Fruit fly (Drosophila melanogaster): ENCODE results near the gene CG17806.

CG17806 gene

dm6 chr3R:17798211-17798737 lies 4.8 kb downstream of the CG17806 start, which contains the start of gene CG7379 (continued):
- peak; percentile 51 for TF ChIP-seq CG1603 (tag; optimal IDR thresholded peaks at IDR 0.05)
- peak; percentile 64; the same call in 1 of the 3 replicates for TF ChIP-seq C15 (GFP tag; IDR thresholded peaks at IDR 0.05)
- TF ChIP-seq CG12219 (GFP tag; optimal IDR thresholded peaks at IDR 0.05) = peak; percentile 3
- peak; percentile 52 for TF ChIP-seq Deaf1 (tag; optimal IDR thresholded peaks at IDR 0.05)
- TF ChIP-seq Oli (tag; optimal IDR thresholded peaks at IDR 0.05) = peak; percentile 65
- TF ChIP-seq CG34376 (GFP tag; optimal IDR thresholded peaks at IDR 0.05) = peak; percentile 85
- peak; percentile 36; the same call in 1 of the 3 replicates for TF ChIP-seq CG14050 (GFP tag; IDR thresholded peaks at IDR 0.05)
- peak; percentile 71; the same call in 1 of the 3 replicates for TF ChIP-seq CG6175 (GFP tag; IDR thresholded peaks at IDR 0.05)
- no peak for TF ChIP-seq peb (GFP tag; IDR thresholded peaks at IDR 0.05)
- TF ChIP-seq CG7357 (GFP tag; IDR thresholded peaks at IDR 0.05) = 0 out of 3 replicates have a peak, but pooled peaks have one; percentile 33
- peak; percentile 69 for TF ChIP-seq Elba2 (GFP tag; optimal IDR thresholded peaks at IDR 0.05)
- TF ChIP-seq CG13287 (GFP tag; IDR thresholded peaks at IDR 0.05; ENCODE audit: partially characterized antibody) = no peak; the same call in 1 of the 2 replicates
- TF ChIP-seq gsb (GFP tag; IDR thresholded peaks at IDR 0.05) = peak; percentile 60; the same call in 1 of the 2 replicates
- peak; percentile 95 for TF ChIP-seq CG3847 (GFP tag; IDR thresholded peaks at IDR 0.05)
- TF ChIP-seq exex (tag; optimal IDR thresholded peaks at IDR 0.05) = peak; percentile 62
- peak; percentile 68 for TF ChIP-seq Side (GFP tag; optimal IDR thresholded peaks at IDR 0.05)
- peak; percentile 83 for TF ChIP-seq CG17385 (GFP tag; optimal IDR thresholded peaks at IDR 0.05)
- TF ChIP-seq Hsf (GFP tag; optimal IDR thresholded peaks at IDR 0.05) = peak; percentile 88
- TF ChIP-seq bab2 (GFP tag; optimal IDR thresholded peaks at IDR 0.05) = peak; percentile 88
- no peak for TF ChIP-seq br (optimal IDR thresholded peaks at IDR 0.05)
- peak; percentile 95 for TF ChIP-seq cg (GFP tag; optimal IDR thresholded peaks at IDR 0.05)
- peak in 1 of 2 experiments; percentile 73 for TF ChIP-seq insv (GFP tag; optimal IDR thresholded peaks at IDR 0.05)
- TF ChIP-seq oc (tag; optimal IDR thresholded peaks at IDR 0.05) = no peak
- peak; percentile 89 for TF ChIP-seq mam (GFP tag; optimal IDR thresholded peaks at IDR 0.05)
- peak; percentile 73 to 75 for TF ChIP-seq chif (GFP tag; optimal IDR thresholded peaks at IDR 0.05)
- no peak for TF ChIP-seq vnd (GFP tag; IDR thresholded peaks at IDR 0.05; ENCODE audit: partially characterized antibody)
- peak; percentile 63 for TF ChIP-seq CG13424 (tag; optimal IDR thresholded peaks at IDR 0.05)
- peak; percentile 79 for TF ChIP-seq kni (GFP tag; optimal IDR thresholded peaks at IDR 0.05)
- peak; percentile 93 for TF ChIP-seq NFAT (GFP tag; IDR thresholded peaks at IDR 0.05)
- TF ChIP-seq al (GFP tag; IDR thresholded peaks at IDR 0.05) = peak; percentile 71
- TF ChIP-seq CG4617 (GFP tag; optimal IDR thresholded peaks at IDR 0.05; ENCODE audit: borderline replicate concordance) = peak; percentile 84
- peak; percentile 80 for TF ChIP-seq ssp (GFP tag; IDR thresholded peaks at IDR 0.05)
- no peak for TF ChIP-seq TFAM (GFP tag; optimal IDR thresholded peaks at IDR 0.05)
- peak; percentile 94 for TF ChIP-seq ken (GFP tag; IDR thresholded peaks at IDR 0.05)
- TF ChIP-seq zf30C (GFP tag; optimal IDR thresholded peaks at IDR 0.05) = peak; percentile 24

- TF ChIP-seq Elba2 (GFP tag; optimal IDR thresholded peaks at IDR 0.05) (peak; percentile 63), CG2202 (tag; optimal IDR thresholded peaks at IDR 0.05) (no peak), lov (optimal IDR thresholded peaks at IDR 0.05) (no peak), lov (GFP tag; IDR thresholded peaks at IDR 0.05) (no peak), insv (GFP tag; optimal IDR thresholded peaks at IDR 0.05) (peak in 1 of 2 experiments; percentile 89), Jarid2 (GFP tag; optimal IDR thresholded peaks at IDR 0.05) (no peak), CG17385 (GFP tag; optimal IDR thresholded peaks at IDR 0.05) (no peak), Med (GFP tag) (peak; percentile 53)
Measured at dm6 chr3R:17795561-17796170, 7.4 kb downstream of the CG17806 start.
